Fruit fly (Drosophila melanogaster): ENCODE measurements around the gene CG13295.
A peak's percentile ranks its signal among the peaks of the same experiment; 100 is the strongest.

The CG13295 gene

DNA sequence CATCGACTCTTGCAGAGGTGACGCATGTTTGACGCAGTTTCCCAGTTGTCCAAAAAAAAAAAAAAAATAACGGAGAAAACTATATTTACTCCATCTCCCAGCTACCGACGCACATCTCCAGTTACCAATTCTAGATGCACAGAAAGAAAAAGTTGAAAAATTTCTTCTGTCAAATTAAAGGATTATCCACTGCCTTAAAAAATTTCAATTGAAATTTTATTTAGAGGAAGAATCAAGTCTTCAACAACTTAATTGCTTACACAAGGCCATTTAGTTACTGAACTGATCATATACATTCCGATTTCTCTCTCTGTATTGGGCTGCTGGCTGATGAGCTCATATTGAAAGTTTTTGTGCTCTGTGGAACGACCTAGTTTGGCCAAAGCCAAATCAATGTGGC is 10.9 kb upstream of the CG13295 start (continued):
- TF ChIP-seq CG3407 (GFP tag; optimal IDR thresholded peaks at IDR 0.05) = no peak
- no peak for TF ChIP-seq Max (GFP tag; optimal IDR thresholded peaks at IDR 0.05)
- TF ChIP-seq Hey (tag; optimal IDR thresholded peaks at IDR 0.05) = no peak
- no peak for TF ChIP-seq pan (optimal IDR thresholded peaks at IDR 0.05)
- TF ChIP-seq pan (GFP tag; optimal IDR thresholded peaks at IDR 0.05 in 1 of 2, IDR thresholded peaks at IDR 0.05 in 1 of 2) = no peak
- TF ChIP-seq btn (GFP tag; optimal IDR thresholded peaks at IDR 0.05) = no peak
- TF ChIP-seq Xbp1 (GFP tag; optimal IDR thresholded peaks at IDR 0.05) = peak; percentile 36
- no peak for TF ChIP-seq Six4 (GFP tag; optimal IDR thresholded peaks at IDR 0.05)
- TF ChIP-seq ttk (GFP tag; IDR thresholded peaks at IDR 0.05) = no peak
- TF ChIP-seq CG6272 (GFP tag; IDR thresholded peaks at IDR 0.05) = no peak
- peak; percentile 7 for TF ChIP-seq Hsf (GFP tag; optimal IDR thresholded peaks at IDR 0.05)
- TF ChIP-seq Asciz (GFP tag; optimal IDR thresholded peaks at IDR 0.05) = no peak
- TF ChIP-seq fd96Cb (tag; optimal IDR thresholded peaks at IDR 0.05) = no peak
- no peak for TF ChIP-seq CG10654 (GFP tag; optimal IDR thresholded peaks at IDR 0.05)
- peak in 1 of 2 experiments; percentile 55 for TF ChIP-seq bsh (GFP tag; optimal IDR thresholded peaks at IDR 0.05)
- TF ChIP-seq CG10321 (GFP tag; IDR thresholded peaks at IDR 0.05) = no peak
- no peak for TF ChIP-seq Ada2b (GFP tag; IDR thresholded peaks at IDR 0.05)
- no peak for TF ChIP-seq CG10462 (GFP tag; optimal IDR thresholded peaks at IDR 0.05)
- TF ChIP-seq CG7372 (GFP tag; IDR thresholded peaks at IDR 0.05) = no peak
- TF ChIP-seq Bgb (GFP tag; IDR thresholded peaks at IDR 0.05; ENCODE audit: partially characterized antibody) = no peak
- TF ChIP-seq kay (GFP tag; optimal IDR thresholded peaks at IDR 0.05) = no peak
- TF ChIP-seq CG1792 (GFP tag; optimal IDR thresholded peaks at IDR 0.05) = no peak
- TF ChIP-seq CG16779 (GFP tag; IDR thresholded peaks at IDR 0.05) = no peak
- peak; percentile 69 for TF ChIP-seq sens (GFP tag)
- 0 out of 2 replicates have a peak, but pooled peaks have one; percentile 8 for TF ChIP-seq CG10366 (GFP tag; IDR thresholded peaks at IDR 0.05)
- TF ChIP-seq fd64A (GFP tag; optimal IDR thresholded peaks at IDR 0.05) = no peak
- TF ChIP-seq slbo (GFP tag; IDR thresholded peaks at IDR 0.05) = peak; percentile 68
- peak; percentile 11 for TF ChIP-seq Myb (GFP tag; optimal IDR thresholded peaks at IDR 0.05)
- TF ChIP-seq chinmo (GFP tag; IDR thresholded peaks at IDR 0.05; ENCODE audit: partially characterized antibody) = no peak
- TF ChIP-seq CG31365 (tag; optimal IDR thresholded peaks at IDR 0.05) = no peak
- TF ChIP-seq Nf-YA (GFP tag; IDR thresholded peaks at IDR 0.05) = no peak
- TF ChIP-seq CG10274 (GFP tag; optimal IDR thresholded peaks at IDR 0.05) = no peak
- TF ChIP-seq mirr (GFP tag; optimal IDR thresholded peaks at IDR 0.05) = no peak
- TF ChIP-seq CG14965 (GFP tag; optimal IDR thresholded peaks at IDR 0.05; ENCODE audit: borderline replicate concordance) = no peak
- TF ChIP-seq pum (GFP tag; optimal IDR thresholded peaks at IDR 0.05) = peak; percentile 22
- TF ChIP-seq CG43689 (GFP tag; IDR thresholded peaks at IDR 0.05) = no peak
- no peak for TF ChIP-seq CG1832 (GFP tag; optimal IDR thresholded peaks at IDR 0.05)
- TF ChIP-seq E2f1 (GFP tag; IDR thresholded peaks at IDR 0.05) = no peak
- no peak for TF ChIP-seq Usf (GFP tag; optimal IDR thresholded peaks at IDR 0.05)
- no peak for TF ChIP-seq salm (tag; optimal IDR thresholded peaks at IDR 0.05)
- no peak for TF ChIP-seq CG4424 (GFP tag; optimal IDR thresholded peaks at IDR 0.05)
- no peak for TF ChIP-seq Bdp1 (GFP tag; optimal IDR thresholded peaks at IDR 0.05)
- TF ChIP-seq NFAT (GFP tag; IDR thresholded peaks at IDR 0.05) = no peak
- peak; percentile 27 to 29 for TF ChIP-seq chif (GFP tag; optimal IDR thresholded peaks at IDR 0.05)
- TF ChIP-seq CG9932 (GFP tag; IDR thresholded peaks at IDR 0.05) = peak; percentile 51; the same call in 1 of the 2 replicates
- TF ChIP-seq Ptx1 (GFP tag; IDR thresholded peaks at IDR 0.05) = no peak
- TF ChIP-seq CkIIα-i1 (GFP tag; IDR thresholded peaks at IDR 0.05) = no peak
- no peak for TF ChIP-seq insv (GFP tag; optimal IDR thresholded peaks at IDR 0.05)
- no peak for TF ChIP-seq disco-r (GFP tag; optimal IDR thresholded peaks at IDR 0.05)
- TF ChIP-seq cwo (GFP tag; optimal IDR thresholded peaks at IDR 0.05) = no peak
- TF ChIP-seq NC2β (GFP tag; optimal IDR thresholded peaks at IDR 0.05) = no peak
- TF ChIP-seq Mad (GFP tag; optimal IDR thresholded peaks at IDR 0.05) = no peak
- no peak for TF ChIP-seq CG4707 (GFP tag; optimal IDR thresholded peaks at IDR 0.05)
